Worm (Caenorhabditis elegans): ENCODE results near the gene F41F3.1.

- TF ChIP-seq med-1 (GFP tag; optimal IDR thresholded peaks at IDR 0.05; ENCODE audit: insufficient read depth) (no peak), ztf-23 (GFP tag; IDR thresholded peaks at IDR 0.05) (no peak), klf-2 (GFP tag; conservative IDR thresholded peaks at IDR 0.05) (no peak), cog-1 (tag; optimal IDR thresholded peaks at IDR 0.05) (no peak)
These were observed 27.3 kb downstream of the F41F3.1 start, which contains the start of gene K03B4.4 for ce11 chrV:4681670-4682069.
